Worm (Caenorhabditis elegans) whole organism, late embryonic: ENCODE results near the gene maoc-1.

Experiments
- C08G9.2 ChIP-seq: sonication (generic microtip); optimal IDR thresholded peaks from 2 replicates; lab custom pipeline; 2016; ENCODE audit warnings: mild to moderate bottlenecking, missing genetic modification characterization, moderate library complexity, missing compliant biosample characterization
- C38D4.7 ChIP-seq: fragments of 200-800 bp; sonication (Bioruptor generic); optimal IDR thresholded peaks from 2 replicates; lab custom pipeline; 2018; ENCODE audit warnings: mild to moderate bottlenecking, missing genetic modification characterization, moderate library complexity, missing compliant biosample characterization
- K02D7.2 ChIP-seq: sonication (generic microtip); optimal IDR thresholded peaks from 2 replicates; lab custom pipeline; 2017; ENCODE audit warnings: mild to moderate bottlenecking, missing genetic modification characterization, missing compliant biosample characterization
- K09A11.1 ChIP-seq: sonication (generic microtip); optimal IDR thresholded peaks from 2 replicates; lab custom pipeline; 2017; ENCODE audit warnings: antibody characterized with exemption, mild to moderate bottlenecking, missing genetic modification characterization, missing compliant biosample characterization; ENCODE audit not compliant: insufficient read depth
- Y22D7AL.16 ChIP-seq: sonication (generic microtip); optimal IDR thresholded peaks from 2 replicates; lab custom pipeline; 2016; ENCODE audit warnings: missing genetic modification characterization, missing compliant biosample characterization
- ahr-1 ChIP-seq: sonication (generic microtip); optimal IDR thresholded peaks from 2 replicates; lab custom pipeline; 2016; ENCODE audit warnings: missing genetic modification characterization, missing compliant biosample characterization
- ama-1 ChIP-seq: fragments of 150-350 bp; optimal IDR thresholded peaks from 2 replicates; lab custom pipeline; 2014
- ceh-2 ChIP-seq: sonication (generic microtip); optimal IDR thresholded peaks from 2 replicates; lab custom pipeline; 2016; ENCODE audit warnings: missing genotype, missing genetic modification characterization, missing compliant biosample characterization
- ceh-30 ChIP-seq: fragments of 150-350 bp; optimal IDR thresholded peaks from 2 replicates; lab custom pipeline; 2014; ENCODE audit warnings: missing biosample characterization, missing genetic modification characterization
- ceh-31 ChIP-seq: sonication (generic microtip); optimal IDR thresholded peaks from 2 replicates; lab custom pipeline; 2016; ENCODE audit warnings: missing genetic modification characterization, missing compliant biosample characterization
- ceh-34 ChIP-seq: sonication (generic microtip); optimal IDR thresholded peaks from 2 replicates; lab custom pipeline; 2016; ENCODE audit warnings: mild to moderate bottlenecking, missing genetic modification characterization, missing compliant biosample characterization
- ceh-45 ChIP-seq: fragments of 200-800 bp; sonication (Bioruptor generic); IDR thresholded peaks from 2 replicates; pipeline ENCODE4 v1.3.6; 2022; ENCODE audit warnings: missing genetic modification reagents, missing genetic modification characterization, missing compliant biosample characterization
- ceh-6 ChIP-seq: fragments of 200-800 bp; sonication (Bioruptor generic); optimal IDR thresholded peaks from 2 replicates; lab custom pipeline; 2018; ENCODE audit warnings: mild to moderate bottlenecking, missing genetic modification characterization, missing compliant biosample characterization
- ceh-9 ChIP-seq: sonication (generic microtip); optimal IDR thresholded peaks from 2 replicates; lab custom pipeline; 2016; ENCODE audit warnings: mild to moderate bottlenecking, missing genetic modification characterization, inconsistent platforms, missing compliant biosample characterization
- che-1 ChIP-seq: sonication (generic microtip); optimal IDR thresholded peaks from 2 replicates; lab custom pipeline; 2016; ENCODE audit warnings: mild to moderate bottlenecking, missing genetic modification characterization, missing compliant biosample characterization
- dmd-4 ChIP-seq: sonication (generic microtip); optimal IDR thresholded peaks from 2 replicates; lab custom pipeline; 2016; ENCODE audit warnings: borderline replicate concordance, missing genetic modification characterization, missing compliant biosample characterization
- dve-1 ChIP-seq: sonication (generic microtip); optimal IDR thresholded peaks from 2 replicates; lab custom pipeline; 2017; ENCODE audit warnings: antibody characterized with exemption, mild to moderate bottlenecking, missing genetic modification characterization, missing compliant biosample characterization
- elt-2 ChIP-seq: sonication (generic microtip); optimal IDR thresholded peaks from 2 replicates; lab custom pipeline; 2016; ENCODE audit warnings: missing genetic modification reagents, missing genetic modification characterization, missing compliant biosample characterization
- fax-1 ChIP-seq: sonication (generic microtip); optimal IDR thresholded peaks from 2 replicates; lab custom pipeline; 2016; ENCODE audit warnings: missing genotype, missing genetic modification characterization, missing compliant biosample characterization
- hlh-8 ChIP-seq: sonication (generic microtip); optimal IDR thresholded peaks from 2 replicates; lab custom pipeline; 2016; ENCODE audit warnings: missing genotype, missing genetic modification characterization, missing compliant biosample characterization
- madf-2 ChIP-seq: sonication (generic microtip); optimal IDR thresholded peaks from 2 replicates; lab custom pipeline; 2017; ENCODE audit warnings: missing genetic modification characterization, missing compliant biosample characterization
- nhr-11 ChIP-seq: fragments of 150-350 bp; optimal IDR thresholded peaks from 2 replicates; lab custom pipeline; 2014; ENCODE audit warnings: missing biosample characterization, missing genetic modification characterization
- nhr-232 ChIP-seq: sonication (generic microtip); optimal IDR thresholded peaks from 2 replicates; lab custom pipeline; 2016; ENCODE audit warnings: missing genetic modification characterization, missing compliant biosample characterization
- pag-3 ChIP-seq: sonication (generic microtip); optimal IDR thresholded peaks from 2 replicates; lab custom pipeline; 2016; ENCODE audit warnings: missing compliant biosample characterization, missing genetic modification characterization, borderline replicate concordance
- pat-9 ChIP-seq: fragments of 200-800 bp; sonication (Bioruptor generic); optimal IDR thresholded peaks from 2 replicates; lab custom pipeline; 2018; ENCODE audit warnings: mild to moderate bottlenecking, missing genetic modification characterization, moderate library complexity, missing compliant biosample characterization
- pha-2 ChIP-seq: sonication (generic microtip); optimal IDR thresholded peaks from 2 replicates; lab custom pipeline; 2017; ENCODE audit warnings: mild to moderate bottlenecking, missing genetic modification characterization, missing compliant biosample characterization
- ref-2 ChIP-seq: sonication (generic microtip); optimal IDR thresholded peaks from 2 replicates; lab custom pipeline; 2016; ENCODE audit warnings: missing genetic modification characterization, missing compliant biosample characterization
- syd-9 ChIP-seq: sonication (generic microtip); optimal IDR thresholded peaks from 2 replicates; lab custom pipeline; 2016; ENCODE audit warnings: mild to moderate bottlenecking, missing genetic modification characterization, moderate library complexity, missing compliant biosample characterization
- tbx-2 ChIP-seq: sonication (generic microtip); optimal IDR thresholded peaks from 2 replicates; lab custom pipeline; 2016; ENCODE audit warnings: missing genetic modification characterization, missing compliant biosample characterization
- ttx-3 ChIP-seq: sonication (generic microtip); optimal IDR thresholded peaks from 2 replicates; lab custom pipeline; 2016; ENCODE audit warnings: missing genetic modification reagents, missing genetic modification characterization, missing compliant biosample characterization
- unc-42 ChIP-seq: sonication (generic microtip); optimal IDR thresholded peaks from 2 replicates; lab custom pipeline; 2016; ENCODE audit warnings: missing genotype, missing genetic modification characterization, missing compliant biosample characterization
- ztf-16 ChIP-seq: sonication (generic microtip); optimal IDR thresholded peaks from 2 replicates; lab custom pipeline; 2017; ENCODE audit warnings: missing genetic modification characterization, missing compliant biosample characterization

maoc-1 gene

ce11 chrII:7238248-7238647 is 42.2 kb downstream of the maoc-1 start, which contains the start of gene aqp-1:
Gene aqp-1 (minus strand): TSS chrII:7238349.
- TF ChIP-seq unc-42 (tag; lab: Kevin White, UChicago) (no peak), pat-9 (tag; lab: Kevin White, UChicago) (no peak), ceh-6 (GFP tag; lab: Kevin White, UChicago) (no peak), pha-2 (tag; lab: Kevin White, UChicago) (no peak), ceh-34 (tag; lab: Kevin White, UChicago) (no peak), pag-3 (tag; lab: Kevin White, UChicago) (no peak), tbx-2 (no peak), ahr-1 (tag; lab: Kevin White, UChicago) (no peak), K09A11.1 (tag; lab: Kevin White, UChicago) (no peak), ceh-30 (tag; lab: Kevin White, UChicago) (no peak), dmd-4 (no peak), C38D4.7 (GFP tag; lab: Kevin White, UChicago) (no peak), ttx-3 (tag; lab: Kevin White, UChicago) (no peak), ztf-16 (tag; lab: Kevin White, UChicago) (no peak), madf-2 (tag; lab: Kevin White, UChicago) (no peak)

DNA sequence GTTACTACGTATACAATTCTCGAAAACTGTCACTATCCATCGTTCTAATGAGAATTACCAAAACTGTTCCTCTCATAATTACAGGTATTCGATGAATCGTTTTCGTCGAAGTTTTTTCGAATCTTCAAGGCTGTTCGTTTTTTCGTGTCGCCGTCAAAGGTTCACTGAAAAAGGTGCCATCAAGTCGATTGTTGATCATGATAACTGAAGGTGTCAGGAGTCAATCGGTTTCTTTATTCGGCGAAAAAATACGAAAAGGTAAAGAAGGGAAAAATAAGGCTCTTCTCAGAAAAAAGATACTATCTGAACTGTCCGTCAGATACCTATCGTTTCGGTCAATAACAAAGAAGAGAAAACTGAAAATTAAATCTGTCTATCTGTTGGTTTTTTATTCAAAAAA is 42.7 kb downstream of the maoc-1 start:
- no peak for TF ChIP-seq ahr-1 (tag; lab: Kevin White, UChicago)
- TF ChIP-seq ztf-16 (tag; lab: Kevin White, UChicago), result no peak
- TF ChIP-seq syd-9 (tag; lab: Kevin White, UChicago), result no peak
- TF ChIP-seq ama-1, result no peak
- TF ChIP-seq che-1, result no peak
- TF ChIP-seq fax-1 (tag; lab: Kevin White, UChicago), result no peak
- no peak for TF ChIP-seq ref-2 (tag; lab: Kevin White, UChicago)
- no peak for TF ChIP-seq ceh-45
- TF ChIP-seq, all 69 proteins: peak for 0

DNA sequence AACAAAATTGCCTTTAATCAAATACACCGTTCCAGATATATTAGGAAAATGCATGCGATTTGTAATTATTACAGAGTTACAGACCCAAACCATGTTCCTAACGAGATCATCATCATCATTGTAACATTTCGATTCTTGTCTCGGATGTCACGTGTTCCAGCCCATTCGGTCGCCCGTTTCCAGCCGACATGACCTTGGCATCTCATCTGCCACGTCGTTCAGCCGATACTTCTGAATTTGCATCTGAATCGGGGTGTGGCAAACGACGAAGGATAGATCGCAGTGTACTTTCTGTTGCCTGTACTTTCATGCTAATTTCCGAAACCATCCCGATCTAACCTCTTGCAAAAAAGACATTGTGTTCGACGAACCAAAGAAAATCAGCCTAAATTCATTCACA is 43.6 kb downstream of the maoc-1 start:
- TF ChIP-seq unc-42 (tag; lab: Kevin White, UChicago), result no peak
- TF ChIP-seq ceh-9, result no peak
- no peak for TF ChIP-seq C08G9.2 (tag; lab: Kevin White, UChicago)
- TF ChIP-seq pat-9 (tag; lab: Kevin White, UChicago), result no peak
- TF ChIP-seq nhr-11 (tag; lab: Kevin White, UChicago), result no peak
- TF ChIP-seq, all 69 proteins: peak for 0

DNA sequence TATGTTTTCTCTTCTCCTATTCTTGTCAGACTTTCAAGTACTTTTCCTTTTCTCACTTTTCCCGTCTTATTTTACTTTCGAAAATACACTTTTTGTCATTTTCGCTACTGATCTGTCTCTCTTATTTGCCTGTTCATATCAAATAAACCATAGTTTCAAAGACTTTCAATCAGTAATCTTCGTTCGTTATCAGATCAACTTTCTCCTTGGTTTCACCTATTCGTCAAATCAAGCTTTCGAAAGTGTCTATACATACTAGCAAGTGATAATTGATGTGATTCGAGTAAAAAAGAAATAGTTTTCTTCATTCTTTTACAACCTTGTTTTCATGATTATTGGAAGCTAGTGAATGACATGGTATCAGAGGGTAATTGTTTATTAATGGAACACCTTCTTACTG is 46.7 kb downstream of the maoc-1 start:
- TF ChIP-seq tbx-2 (no peak), ceh-34 (tag; lab: Kevin White, UChicago) (no peak), ceh-45 (no peak), nhr-232 (tag; lab: Kevin White, UChicago) (no peak), ceh-2 (no peak), fax-1 (tag; lab: Kevin White, UChicago) (no peak)

DNA sequence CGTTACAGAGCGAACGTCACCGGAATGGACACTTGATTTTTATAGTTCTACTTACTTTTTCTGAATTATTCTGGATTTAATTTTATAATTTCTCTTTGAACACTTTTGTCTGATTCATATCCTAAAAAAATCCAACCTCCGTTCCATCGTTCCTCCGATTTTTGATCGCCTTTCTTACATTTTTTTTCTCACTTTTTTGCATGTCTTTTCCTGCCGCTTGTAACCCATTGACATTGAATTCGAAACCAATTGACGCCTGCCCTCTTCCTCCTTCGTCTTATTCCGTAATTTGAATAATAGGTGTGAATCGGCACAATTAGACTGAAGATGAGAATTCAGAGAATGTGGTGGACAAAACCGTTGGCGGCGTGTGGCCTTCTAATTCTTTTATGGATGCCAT is 49.5 kb downstream of the maoc-1 start, which contains the start of gene skpo-3:
Gene skpo-3, plus strand, starts transcription at position 301 of the 400 bp plus-strand sequence.
- TF ChIP-seq ceh-31 (tag; lab: Kevin White, UChicago), result no peak
- TF ChIP-seq elt-2, result no peak
- no peak for TF ChIP-seq hlh-8 (tag; lab: Kevin White, UChicago)
- no peak for TF ChIP-seq K02D7.2 (tag; lab: Kevin White, UChicago)
- no peak for TF ChIP-seq dve-1 (tag; lab: Kevin White, UChicago)
- no peak for TF ChIP-seq Y22D7AL.16 (tag; lab: Kevin White, UChicago)
